Worm (Caenorhabditis elegans) whole organism, L1 larva: ENCODE results near the gene H14E04.3.

Experiments
- C04F5.9 ChIP-seq: sonication (generic microtip); optimal IDR thresholded peaks from 2 replicates; lab custom pipeline; 2016; ENCODE audit warnings: missing genetic modification characterization, missing compliant biosample characterization
- ama-1 ChIP-seq: fragments of 150-350 bp; optimal IDR thresholded peaks from 2 replicates; lab custom pipeline; 2014
- blmp-1 ChIP-seq: fragments of 150-350 bp; optimal IDR thresholded peaks from 2 replicates; lab custom pipeline; 2014; ENCODE audit warnings: missing biosample characterization, missing genetic modification characterization
- ceh-82 ChIP-seq, 3 experiments: fragments of 150-350 bp in 1 of 3; sonication (generic microtip) in 2 of 3; optimal IDR thresholded peaks; 2 replicates each; lab custom pipeline; 2014 to 2017; ENCODE audit warnings: missing biosample characterization in 3 of 3, missing genetic modification characterization in 3 of 3
- ceh-88 ChIP-seq: fragments of 200-800 bp; sonication (Bioruptor generic); IDR thresholded peaks from 2 replicates; pipeline ENCODE4 v1.3.6; 2022; ENCODE audit warnings: missing genetic modification characterization, missing compliant biosample characterization
- dpl-1 ChIP-seq, 3 experiments: fragments of 150-350 bp in 2 of 3; sonication (generic microtip) in 1 of 3; optimal IDR thresholded peaks; 2 replicates each; lab custom pipeline; 2014 to 2017; ENCODE audit warnings: missing biosample characterization in 3 of 3, missing genetic modification characterization in 3 of 3, missing genetic modification reagents in 3 of 3
- dsc-1 ChIP-seq: sonication (generic microtip); optimal IDR thresholded peaks from 2 replicates; lab custom pipeline; 2016; ENCODE audit warnings: mild to moderate bottlenecking, missing genetic modification characterization, missing compliant biosample characterization
- efl-1 ChIP-seq, 4 experiments: fragments of 150-350 bp; optimal IDR thresholded peaks in 3 of 4; peaks in 1 of 4; 1 replicate in 1 of 4; 2 replicates in 3 of 4; lab custom pipeline; 2014; ENCODE audit warnings: missing biosample characterization in 2 of 4, missing genetic modification characterization in 2 of 4, missing genetic modification reagents in 2 of 4
- efl-3 ChIP-seq: fragments of 200-800 bp; sonication (Bioruptor generic); optimal IDR thresholded peaks from 2 replicates; lab custom pipeline; 2018; ENCODE audit warnings: mild to moderate bottlenecking, missing genetic modification characterization, missing compliant biosample characterization
- egl-13 ChIP-seq: sonication (generic microtip); optimal IDR thresholded peaks from 2 replicates; lab custom pipeline; 2016; ENCODE audit warnings: missing genotype, missing genetic modification reagents, missing genetic modification characterization, missing compliant biosample characterization
- egl-27 ChIP-seq, 2 experiments: fragments of 150-350 bp in 1 of 2; sonication (generic microtip); optimal IDR thresholded peaks; 3 replicates each; lab custom pipeline; 2017 to 2018; ENCODE audit warnings: missing biosample characterization in 2 of 2, missing genetic modification characterization in 2 of 2, missing genetic modification reagents in 2 of 2
- elt-2 ChIP-seq: sonication (generic microtip); optimal IDR thresholded peaks from 2 replicates; lab custom pipeline; 2016; ENCODE audit warnings: missing genetic modification characterization, mild to moderate bottlenecking, inconsistent platforms, missing compliant biosample characterization, missing genetic modification reagents
- ets-5 ChIP-seq: fragments of 200-800 bp; sonication (Bioruptor generic); IDR thresholded peaks from 2 replicates; pipeline ENCODE4 v1.3.6; 2022; ENCODE audit warnings: missing genetic modification characterization, missing compliant biosample characterization
- fkh-10 ChIP-seq: sonication (generic microtip); optimal IDR thresholded peaks from 2 replicates; lab custom pipeline; 2017; ENCODE audit warnings: missing biosample characterization, missing genetic modification reagents, missing genetic modification characterization
- fkh-8 ChIP-seq: sonication (generic microtip); optimal IDR thresholded peaks from 2 replicates; lab custom pipeline; 2016; ENCODE audit warnings: mild to moderate bottlenecking, missing genetic modification characterization, missing compliant biosample characterization
- fos-1 ChIP-seq: fragments of 150-350 bp; optimal IDR thresholded peaks from 2 replicates; lab custom pipeline; 2014; ENCODE audit warnings: missing biosample characterization, missing genetic modification characterization
- grh-1 ChIP-seq: fragments of 200-800 bp; sonication (Bioruptor generic); IDR thresholded peaks from 2 replicates; pipeline ENCODE4 v1.3.6; 2022; ENCODE audit warnings: missing genetic modification reagents, missing genetic modification characterization, missing compliant biosample characterization
- hlh-17 ChIP-seq: fragments of 200-800 bp; sonication (Bioruptor generic); optimal IDR thresholded peaks from 2 replicates; lab custom pipeline; 2018; ENCODE audit warnings: missing genetic modification characterization, mild to moderate bottlenecking, missing compliant biosample characterization, moderate library complexity, borderline replicate concordance
- hlh-4 ChIP-seq: sonication (generic microtip); optimal IDR thresholded peaks from 2 replicates; lab custom pipeline; 2016; ENCODE audit warnings: mild to moderate bottlenecking, missing genetic modification characterization, missing compliant biosample characterization
- hpl-2 ChIP-seq: fragments of 150-350 bp; optimal IDR thresholded peaks from 2 replicates; lab custom pipeline; 2014; ENCODE audit warnings: missing biosample characterization, missing genetic modification reagents, missing genetic modification characterization
- isw-1 ChIP-seq: fragments of 200-800 bp; sonication (Bioruptor generic); IDR thresholded peaks from 2 replicates; pipeline ENCODE4 v1.3.6; 2022; ENCODE audit warnings: missing genetic modification characterization, missing compliant biosample characterization
- jun-1 ChIP-seq: fragments of 150-350 bp; optimal IDR thresholded peaks from 2 replicates; lab custom pipeline; 2014; ENCODE audit warnings: missing biosample characterization, missing genetic modification reagents, missing genetic modification characterization
- lin-13 ChIP-seq: fragments of 150-350 bp; optimal IDR thresholded peaks from 2 replicates; lab custom pipeline; 2014; ENCODE audit warnings: missing biosample characterization, missing genetic modification reagents, missing genetic modification characterization
- lin-14 ChIP-seq: fragments of 200-800 bp; sonication (Bioruptor generic); optimal IDR thresholded peaks from 2 replicates; lab custom pipeline; 2018; ENCODE audit warnings: mild to moderate bottlenecking, missing genetic modification characterization, moderate library complexity, missing compliant biosample characterization
- lin-35 ChIP-seq, 2 experiments: fragments of 150-350 bp; optimal IDR thresholded peaks; 2 replicates each; lab custom pipeline; 2014; ENCODE audit warnings: missing biosample characterization in 2 of 2, missing genetic modification characterization in 2 of 2, missing genetic modification reagents in 2 of 2
- lin-39 ChIP-seq: fragments of 150-350 bp; optimal IDR thresholded peaks from 2 replicates; lab custom pipeline; 2014; ENCODE audit warnings: missing biosample characterization, missing genetic modification reagents, missing genetic modification characterization
- lir-3 ChIP-seq: sonication (generic microtip); optimal IDR thresholded peaks from 2 replicates; lab custom pipeline; 2016; ENCODE audit warnings: mild to moderate bottlenecking, missing genetic modification characterization, moderate library complexity, missing compliant biosample characterization; ENCODE audit not compliant: poor library complexity
- lsy-2 ChIP-seq, 2 experiments: fragments of 150-350 bp; optimal IDR thresholded peaks; 2 replicates each; lab custom pipeline; 2014; ENCODE audit warnings: missing biosample characterization in 2 of 2, missing genetic modification characterization in 2 of 2
- mab-9 ChIP-seq: fragments of 200-800 bp; sonication (Bioruptor generic); IDR thresholded peaks from 2 replicates; pipeline ENCODE4 v1.3.6; 2022; ENCODE audit warnings: missing genetic modification reagents, missing genetic modification characterization, missing compliant biosample characterization
- nhr-11 ChIP-seq: fragments of 150-350 bp; optimal IDR thresholded peaks from 2 replicates; lab custom pipeline; 2014; ENCODE audit warnings: missing biosample characterization, missing genetic modification characterization
- nhr-20 ChIP-seq: sonication (generic microtip); optimal IDR thresholded peaks from 2 replicates; lab custom pipeline; 2016; ENCODE audit warnings: mild to moderate bottlenecking, missing genetic modification characterization, missing compliant biosample characterization
- nhr-71 ChIP-seq: sonication (generic microtip); optimal IDR thresholded peaks from 2 replicates; lab custom pipeline; 2016; ENCODE audit warnings: mild to moderate bottlenecking, missing genetic modification characterization, moderate library complexity, missing compliant biosample characterization
- nhr-76 ChIP-seq: sonication (generic microtip); optimal IDR thresholded peaks from 2 replicates; lab custom pipeline; 2017; ENCODE audit warnings: missing biosample characterization, missing genetic modification characterization
- nhr-85 ChIP-seq: sonication (generic microtip); peaks from one replicate; lab custom pipeline; 2016; ENCODE audit warnings: missing genetic modification characterization, inconsistent platforms, missing compliant biosample characterization
- nhr-90 ChIP-seq: sonication (generic microtip); optimal IDR thresholded peaks from 2 replicates; lab custom pipeline; 2016; ENCODE audit warnings: mild to moderate bottlenecking, missing genetic modification characterization, missing compliant biosample characterization; ENCODE audit not compliant: poor library complexity
- pag-3 ChIP-seq: sonication (generic microtip); optimal IDR thresholded peaks from 2 replicates; lab custom pipeline; 2017; ENCODE audit warnings: missing genetic modification characterization, mild to moderate bottlenecking, missing compliant biosample characterization, antibody characterized with exemption, borderline replicate concordance; ENCODE audit not compliant: insufficient read depth
- pax-3 ChIP-seq: fragments of 200-800 bp; sonication (Bioruptor generic); optimal IDR thresholded peaks from 2 replicates; lab custom pipeline; 2018; ENCODE audit warnings: mild to moderate bottlenecking, missing genetic modification characterization, moderate library complexity, missing compliant biosample characterization
- pqm-1 ChIP-seq: sonication (generic microtip); optimal IDR thresholded peaks from 3 replicates; lab custom pipeline; 2017; ENCODE audit warnings: missing biosample characterization, missing genetic modification characterization
- rnt-1 ChIP-seq: sonication (generic microtip); optimal IDR thresholded peaks from 2 replicates; lab custom pipeline; 2016; ENCODE audit warnings: mild to moderate bottlenecking, missing genetic modification characterization, moderate library complexity, missing compliant biosample characterization
- snpc-4 ChIP-seq: fragments of 150-350 bp; optimal IDR thresholded peaks from 2 replicates; lab custom pipeline; 2014; ENCODE audit warnings: missing biosample characterization, missing genetic modification characterization
- sox-4 ChIP-seq: sonication (generic microtip); optimal IDR thresholded peaks from 2 replicates; lab custom pipeline; 2016; ENCODE audit warnings: missing genetic modification characterization, missing compliant biosample characterization
- sup-37 ChIP-seq: fragments of 200-800 bp; sonication (Bioruptor generic); optimal IDR thresholded peaks from 2 replicates; lab custom pipeline; 2018; ENCODE audit warnings: mild to moderate bottlenecking, missing genetic modification characterization, missing compliant biosample characterization
- swsn-7 ChIP-seq: sonication (generic microtip); optimal IDR thresholded peaks from 2 replicates; lab custom pipeline; 2016; ENCODE audit warnings: missing genetic modification characterization, missing compliant biosample characterization
- unc-30 ChIP-seq: sonication (generic microtip); optimal IDR thresholded peaks from 2 replicates; lab custom pipeline; 2017; ENCODE audit warnings: missing biosample characterization, missing genetic modification characterization
- unc-62 ChIP-seq: fragments of 150-350 bp; optimal IDR thresholded peaks from 2 replicates; lab custom pipeline; 2014; ENCODE audit warnings: missing biosample characterization, missing genetic modification reagents, missing genetic modification characterization
- unc-98 ChIP-seq: fragments of 200-800 bp; sonication (Bioruptor generic); IDR thresholded peaks from 2 replicates; pipeline ENCODE4 v1.3.6; 2022; ENCODE audit warnings: missing genetic modification characterization, missing compliant biosample characterization
- vab-15 ChIP-seq: sonication (generic microtip); optimal IDR thresholded peaks from 2 replicates; lab custom pipeline; 2017; ENCODE audit warnings: missing genotype, mild to moderate bottlenecking, missing genetic modification characterization, missing compliant biosample characterization
- xbp-1 ChIP-seq: sonication (generic microtip); optimal IDR thresholded peaks from 2 replicates; lab custom pipeline; 2016; ENCODE audit warnings: missing genetic modification characterization, missing compliant biosample characterization
- zag-1 ChIP-seq: fragments of 150-350 bp; optimal IDR thresholded peaks from 2 replicates; lab custom pipeline; 2014; ENCODE audit warnings: missing biosample characterization, missing genetic modification characterization
- zip-4 ChIP-seq: fragments of 200-800 bp; sonication (Bioruptor generic); optimal IDR thresholded peaks from 2 replicates; lab custom pipeline; 2018; ENCODE audit warnings: mild to moderate bottlenecking, missing genetic modification characterization, moderate library complexity, missing compliant biosample characterization
- ztf-4 ChIP-seq: fragments of 150-350 bp; optimal IDR thresholded peaks from 2 replicates; lab custom pipeline; 2014; ENCODE audit warnings: missing biosample characterization, missing genetic modification characterization

H14E04.3 gene

DNA sequence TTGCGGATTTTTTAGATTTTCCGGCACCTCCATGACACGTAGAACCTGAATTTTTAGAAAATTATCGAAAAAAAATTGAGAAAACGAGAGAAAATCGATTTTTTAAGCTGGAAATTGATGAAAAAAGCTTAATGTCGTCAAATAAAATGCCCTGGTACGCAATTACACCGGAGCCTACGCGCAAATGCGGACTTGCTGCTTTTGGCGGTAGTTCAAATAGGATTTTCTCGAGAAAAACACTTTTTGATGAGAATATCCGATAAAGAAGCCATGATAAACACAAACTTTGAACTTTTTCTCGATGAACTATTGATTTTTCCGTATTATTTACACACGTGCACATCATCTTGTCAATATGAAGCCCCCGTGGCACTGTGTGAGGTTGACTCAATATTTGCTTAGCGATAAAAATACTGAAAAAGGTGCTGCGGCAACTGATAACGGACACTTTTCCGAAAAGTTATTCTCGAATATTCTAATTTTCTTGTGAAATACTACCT lies 31.8 kb upstream of the H14E04.3 start, which contains the start of the genes W04B5.5 and W04B5.3 (continued):
- TF ChIP-seq egl-13 (tag; lab: Kevin White, UChicago) (no peak), rnt-1 (tag; lab: Kevin White, UChicago) (no peak), mab-9 (0 out of 2 replicates have a peak, but pooled peaks have one; percentile 43), lin-39 (tag; lab: Kevin White, UChicago) (peak; percentile 38), ceh-82 (tag; optimal IDR thresholded peaks at IDR 0.05; lab: Kevin White, UChicago) (peak; percentile 43 to 84 (median 45)), isw-1 (GFP tag; lab: Robert Waterston, UW) (peak; percentile 60), ets-5 (no peak), nhr-76 (tag; lab: Kevin White, UChicago) (no peak), zag-1 (tag; lab: Kevin White, UChicago) (no peak), unc-30 (tag; lab: Kevin White, UChicago) (no peak), fkh-10 (no peak), hlh-17 (GFP tag; lab: Kevin White, UChicago) (no peak), dpl-1 (GFP tag; optimal IDR thresholded peaks at IDR 0.05; lab: Kevin White, UChicago) (peak; percentile 95 to 97 (median 97)), swsn-7 (tag; lab: Kevin White, UChicago) (peak; percentile 45), vab-15 (tag; lab: Kevin White, UChicago) (no peak), lin-14 (GFP tag; lab: Kevin White, UChicago) (peak; percentile 48), nhr-85 (tag; lab: Kevin White, UChicago) (peak; percentile 16), lin-13 (GFP tag; lab: Kevin White, UChicago) (peak; percentile 56), nhr-71 (tag; lab: Kevin White, UChicago) (peak; percentile 72), lir-3 (tag; lab: Kevin White, UChicago) (no peak), lin-35 (GFP tag; optimal IDR thresholded peaks at IDR 0.05; lab: Kevin White, UChicago) (peak; percentile 98), nhr-11 (tag; lab: Kevin White, UChicago) (no peak), elt-2 (tag; lab: Kevin White, UChicago) (peak; percentile 75), C04F5.9 (tag; lab: Kevin White, UChicago) (no peak), hpl-2 (GFP tag; lab: Kevin White, UChicago) (no peak), ztf-4 (tag; lab: Kevin White, UChicago) (no peak), efl-1 (optimal IDR thresholded peaks at IDR 0.05; lab: Kevin White, UChicago) (peak; percentile 97 to 98), efl-1 (GFP tag; optimal IDR thresholded peaks at IDR 0.05 in 1 of 2; lab: Kevin White, UChicago) (peak; percentile 98 to 100), unc-62 (GFP tag; lab: Kevin White, UChicago) (no peak), egl-27 (tag; optimal IDR thresholded peaks at IDR 0.05; lab: Kevin White, UChicago) (no peak), pax-3 (tag; lab: Kevin White, UChicago) (no peak), nhr-90 (tag; lab: Kevin White, UChicago) (peak; percentile 66), jun-1 (tag; lab: Kevin White, UChicago) (peak; percentile 21), xbp-1 (tag; lab: Kevin White, UChicago) (peak; percentile 47), hlh-4 (no peak), grh-1 (GFP tag; lab: Robert Waterston, UW) (0 out of 2 replicates have a peak, but pooled peaks have one; percentile 20), efl-3 (GFP tag; lab: Kevin White, UChicago) (no peak), sup-37 (no peak), zip-4 (GFP tag; lab: Kevin White, UChicago) (no peak), sox-4 (tag; lab: Kevin White, UChicago) (no peak), ama-1 (lab: Kevin White, UChicago) (no peak), snpc-4 (tag; lab: Kevin White, UChicago) (no peak), dsc-1 (peak; percentile 53), pqm-1 (tag; lab: Kevin White, UChicago) (no peak), fkh-8 (no peak), unc-98 (GFP tag; lab: Robert Waterston, UW) (0 out of 2 replicates have a peak, but pooled peaks have one; percentile 22), blmp-1 (tag; lab: Kevin White, UChicago) (peak; percentile 31), ceh-88 (0 out of 2 replicates have a peak, but pooled peaks have one; percentile 32), pag-3 (no peak), nhr-20 (tag; lab: Kevin White, UChicago) (peak; percentile 56), lsy-2 (tag; optimal IDR thresholded peaks at IDR 0.05; lab: Kevin White, UChicago) (peak; percentile 79 to 86), fos-1 (tag; lab: Kevin White, UChicago) (peak; percentile 17)
